Worm (Caenorhabditis elegans) whole organism, late embryonic: Measurements from ENCODE around the gene F13H6.5.

Experiments
- C08G9.2 ChIP-seq: sonication (generic microtip); optimal IDR thresholded peaks from 2 replicates; lab custom pipeline; 2016; ENCODE audit warnings: mild to moderate bottlenecking, missing genetic modification characterization, moderate library complexity, missing compliant biosample characterization
- C38D4.7 ChIP-seq: fragments of 200-800 bp; sonication (Bioruptor generic); optimal IDR thresholded peaks from 2 replicates; lab custom pipeline; 2018; ENCODE audit warnings: mild to moderate bottlenecking, missing genetic modification characterization, moderate library complexity, missing compliant biosample characterization
- T23F11.4 ChIP-seq: fragments of 200-800 bp; sonication (Bioruptor generic); optimal IDR thresholded peaks from 2 replicates; lab custom pipeline; 2018; ENCODE audit warnings: mild to moderate bottlenecking, missing genetic modification characterization, missing compliant biosample characterization
- Y22D7AL.16 ChIP-seq: sonication (generic microtip); optimal IDR thresholded peaks from 2 replicates; lab custom pipeline; 2016; ENCODE audit warnings: missing genetic modification characterization, missing compliant biosample characterization
- ama-1 ChIP-seq: fragments of 150-350 bp; optimal IDR thresholded peaks from 2 replicates; lab custom pipeline; 2014
- ceh-14 ChIP-seq: sonication (generic microtip); optimal IDR thresholded peaks from 2 replicates; lab custom pipeline; 2016; ENCODE audit warnings: missing genotype, missing genetic modification characterization, missing compliant biosample characterization
- ceh-18 ChIP-seq: sonication (generic microtip); optimal IDR thresholded peaks from 2 replicates; lab custom pipeline; 2016; ENCODE audit warnings: missing genetic modification characterization, missing compliant biosample characterization
- ceh-22 ChIP-seq: sonication (generic microtip); optimal IDR thresholded peaks from 2 replicates; lab custom pipeline; 2017; ENCODE audit warnings: missing biosample characterization, missing genetic modification characterization
- ceh-31 ChIP-seq: sonication (generic microtip); optimal IDR thresholded peaks from 2 replicates; lab custom pipeline; 2016; ENCODE audit warnings: missing genetic modification characterization, missing compliant biosample characterization
- ceh-6 ChIP-seq: fragments of 200-800 bp; sonication (Bioruptor generic); optimal IDR thresholded peaks from 2 replicates; lab custom pipeline; 2018; ENCODE audit warnings: mild to moderate bottlenecking, missing genetic modification characterization, missing compliant biosample characterization
- ceh-9 ChIP-seq: sonication (generic microtip); optimal IDR thresholded peaks from 2 replicates; lab custom pipeline; 2016; ENCODE audit warnings: mild to moderate bottlenecking, missing genetic modification characterization, inconsistent platforms, missing compliant biosample characterization
- che-1 ChIP-seq: sonication (generic microtip); optimal IDR thresholded peaks from 2 replicates; lab custom pipeline; 2016; ENCODE audit warnings: mild to moderate bottlenecking, missing genetic modification characterization, missing compliant biosample characterization
- dmd-4 ChIP-seq: sonication (generic microtip); optimal IDR thresholded peaks from 2 replicates; lab custom pipeline; 2016; ENCODE audit warnings: borderline replicate concordance, missing genetic modification characterization, missing compliant biosample characterization
- dve-1 ChIP-seq: sonication (generic microtip); optimal IDR thresholded peaks from 2 replicates; lab custom pipeline; 2017; ENCODE audit warnings: antibody characterized with exemption, mild to moderate bottlenecking, missing genetic modification characterization, missing compliant biosample characterization
- elt-2 ChIP-seq: sonication (generic microtip); optimal IDR thresholded peaks from 2 replicates; lab custom pipeline; 2016; ENCODE audit warnings: missing genetic modification reagents, missing genetic modification characterization, missing compliant biosample characterization
- elt-4 ChIP-seq: sonication (generic microtip); optimal IDR thresholded peaks from 2 replicates; lab custom pipeline; 2016; ENCODE audit warnings: missing genetic modification characterization, missing compliant biosample characterization
- fax-1 ChIP-seq: sonication (generic microtip); optimal IDR thresholded peaks from 2 replicates; lab custom pipeline; 2016; ENCODE audit warnings: missing genotype, missing genetic modification characterization, missing compliant biosample characterization
- hlh-13 ChIP-seq: fragments of 200-800 bp; sonication (Bioruptor generic); optimal IDR thresholded peaks from 2 replicates; lab custom pipeline; 2018; ENCODE audit warnings: mild to moderate bottlenecking, missing genetic modification characterization, missing compliant biosample characterization
- hlh-6 ChIP-seq: sonication (generic microtip); optimal IDR thresholded peaks from 2 replicates; lab custom pipeline; 2016; ENCODE audit warnings: missing genotype, missing genetic modification characterization, missing compliant biosample characterization
- hlh-8 ChIP-seq: sonication (generic microtip); optimal IDR thresholded peaks from 2 replicates; lab custom pipeline; 2016; ENCODE audit warnings: missing genotype, missing genetic modification characterization, missing compliant biosample characterization
- lim-6 ChIP-seq: sonication (generic microtip); optimal IDR thresholded peaks from 2 replicates; lab custom pipeline; 2016; ENCODE audit warnings: missing genetic modification characterization, missing compliant biosample characterization
- lin-11 ChIP-seq: fragments of 200-800 bp; sonication (Bioruptor generic); optimal IDR thresholded peaks from 2 replicates; lab custom pipeline; 2018; ENCODE audit warnings: mild to moderate bottlenecking, missing genetic modification characterization, missing compliant biosample characterization
- nhr-232 ChIP-seq: sonication (generic microtip); optimal IDR thresholded peaks from 2 replicates; lab custom pipeline; 2016; ENCODE audit warnings: missing genetic modification characterization, missing compliant biosample characterization
- npax-4 ChIP-seq: sonication (generic microtip); optimal IDR thresholded peaks from 2 replicates; lab custom pipeline; 2016; ENCODE audit warnings: missing genetic modification characterization, missing compliant biosample characterization
- pag-3 ChIP-seq: sonication (generic microtip); optimal IDR thresholded peaks from 2 replicates; lab custom pipeline; 2016; ENCODE audit warnings: missing compliant biosample characterization, missing genetic modification characterization, borderline replicate concordance
- pax-1 ChIP-seq: fragments of 150-350 bp; optimal IDR thresholded peaks from 2 replicates; lab custom pipeline; 2014; ENCODE audit warnings: missing biosample characterization, missing genetic modification characterization
- pha-2 ChIP-seq: sonication (generic microtip); optimal IDR thresholded peaks from 2 replicates; lab custom pipeline; 2017; ENCODE audit warnings: mild to moderate bottlenecking, missing genetic modification characterization, missing compliant biosample characterization
- pqm-1 ChIP-seq: sonication (generic microtip); optimal IDR thresholded peaks from 2 replicates; lab custom pipeline; 2016; ENCODE audit warnings: missing genetic modification characterization, missing compliant biosample characterization
- pros-1 ChIP-seq: fragments of 150-350 bp; optimal IDR thresholded peaks from 2 replicates; lab custom pipeline; 2014; ENCODE audit warnings: missing biosample characterization, missing genetic modification reagents, missing genetic modification characterization
- ref-2 ChIP-seq: sonication (generic microtip); optimal IDR thresholded peaks from 2 replicates; lab custom pipeline; 2016; ENCODE audit warnings: missing genetic modification characterization, missing compliant biosample characterization
- rnt-1 ChIP-seq: sonication (generic microtip); optimal IDR thresholded peaks from 2 replicates; lab custom pipeline; 2016; ENCODE audit warnings: missing genetic modification characterization, missing compliant biosample characterization
- sdc-2 ChIP-seq: sonication (generic microtip); optimal IDR thresholded peaks from 2 replicates; lab custom pipeline; 2016; ENCODE audit warnings: missing genotype, missing genetic modification characterization, missing compliant biosample characterization
- sox-4 ChIP-seq: sonication (generic microtip); optimal IDR thresholded peaks from 2 replicates; lab custom pipeline; 2017; ENCODE audit warnings: mild to moderate bottlenecking, missing genetic modification characterization, inconsistent platforms, missing compliant biosample characterization
- ttx-3 ChIP-seq: sonication (generic microtip); optimal IDR thresholded peaks from 2 replicates; lab custom pipeline; 2016; ENCODE audit warnings: missing genetic modification reagents, missing genetic modification characterization, missing compliant biosample characterization
- unc-42 ChIP-seq: sonication (generic microtip); optimal IDR thresholded peaks from 2 replicates; lab custom pipeline; 2016; ENCODE audit warnings: missing genotype, missing genetic modification characterization, missing compliant biosample characterization
- unc-86 ChIP-seq: sonication (generic microtip); optimal IDR thresholded peaks from 2 replicates; lab custom pipeline; 2016; ENCODE audit warnings: missing genetic modification characterization, missing compliant biosample characterization
- ztf-16 ChIP-seq: sonication (generic microtip); optimal IDR thresholded peaks from 2 replicates; lab custom pipeline; 2017; ENCODE audit warnings: missing genetic modification characterization, missing compliant biosample characterization

F13H6.5 gene

ce11 chrV:6390163-6390562 is 15.4 kb upstream of the F13H6.5 start, which contains the start of gene F57F4.1:
Gene F57F4.1 (plus strand): TSS chrV:6390463.
- no peak for TF ChIP-seq pros-1 (tag; lab: Kevin White, UChicago)
- no peak for TF ChIP-seq pag-3
- TF ChIP-seq C38D4.7, result no peak

ce11 chrV:6389634-6390033 is 14.9 kb upstream of the F13H6.5 start, which contains the start of gene F57F4.2:
Gene F57F4.2 (minus strand): TSS chrV:6389734.
- TF ChIP-seq ceh-22 (tag; lab: Kevin White, UChicago) (no peak), ama-1 (lab: Kevin White, UChicago) (no peak), hlh-8 (tag; lab: Kevin White, UChicago) (no peak), Y22D7AL.16 (tag; lab: Kevin White, UChicago) (no peak), elt-2 (tag; lab: Kevin White, UChicago) (no peak), dmd-4 (tag; lab: Kevin White, UChicago) (no peak), ceh-31 (no peak), ztf-16 (tag; lab: Kevin White, UChicago) (no peak), fax-1 (tag; lab: Kevin White, UChicago) (no peak), nhr-232 (no peak), hlh-13 (GFP tag; lab: Kevin White, UChicago) (no peak), sdc-2 (no peak), npax-4 (tag; lab: Kevin White, UChicago) (no peak)
- TF ChIP-seq, all 69 proteins: peak for 0

- TF ChIP-seq lin-11 (no peak), C08G9.2 (tag; lab: Kevin White, UChicago) (no peak), ceh-6 (GFP tag; lab: Kevin White, UChicago) (no peak), nhr-232 (no peak), ceh-22 (tag; lab: Kevin White, UChicago) (no peak), sox-4 (tag; lab: Kevin White, UChicago) (no peak), pax-1 (tag; lab: Kevin White, UChicago) (no peak), hlh-13 (GFP tag; lab: Kevin White, UChicago) (no peak), ceh-18 (tag; lab: Kevin White, UChicago) (no peak), elt-4 (no peak), lim-6 (tag; lab: Kevin White, UChicago) (no peak), ceh-9 (tag; lab: Kevin White, UChicago) (no peak), ttx-3 (tag; lab: Kevin White, UChicago) (no peak), ceh-14 (tag; lab: Kevin White, UChicago) (no peak), rnt-1 (tag; lab: Kevin White, UChicago) (no peak), npax-4 (tag; lab: Kevin White, UChicago) (no peak)
These were observed 11.0 kb upstream of the F13H6.5 start for ce11 chrV:6385677-6386276.

- TF ChIP-seq pha-2 (tag; lab: Kevin White, UChicago), result no peak
- no peak for TF ChIP-seq pqm-1 (tag; lab: Kevin White, UChicago)
- no peak for TF ChIP-seq ref-2 (tag; lab: Kevin White, UChicago)
- TF ChIP-seq rnt-1 (tag; lab: Kevin White, UChicago), result no peak
- no peak for TF ChIP-seq T23F11.4 (GFP tag; lab: Kevin White, UChicago)
- TF ChIP-seq hlh-6 (tag; lab: Kevin White, UChicago), result no peak
- no peak for TF ChIP-seq fax-1 (tag; lab: Kevin White, UChicago)
- no peak for TF ChIP-seq dve-1 (tag; lab: Kevin White, UChicago)
- no peak for TF ChIP-seq hlh-13 (GFP tag; lab: Kevin White, UChicago)
- TF ChIP-seq pros-1 (tag; lab: Kevin White, UChicago), result no peak
- TF ChIP-seq ztf-16 (tag; lab: Kevin White, UChicago), result no peak
- no peak for TF ChIP-seq unc-86 (tag; lab: Kevin White, UChicago)
- no peak for TF ChIP-seq C08G9.2 (tag; lab: Kevin White, UChicago)
- TF ChIP-seq nhr-232, result no peak
- no peak for TF ChIP-seq ceh-22 (tag; lab: Kevin White, UChicago)
- TF ChIP-seq che-1 (tag; lab: Kevin White, UChicago), result no peak
- TF ChIP-seq dmd-4 (tag; lab: Kevin White, UChicago), result no peak
- no peak for TF ChIP-seq pag-3
- no peak for TF ChIP-seq hlh-8 (tag; lab: Kevin White, UChicago)
- no peak for TF ChIP-seq unc-42 (tag; lab: Kevin White, UChicago)
These were observed 6.2 kb downstream of the F13H6.5 start for ce11 chrV:6368494-6368893.
